Worm (Caenorhabditis elegans): ENCODE data around the gene ZK686.5.

- no peak for TF ChIP-seq ztf-11 (tag; optimal IDR thresholded peaks at IDR 0.05)
- TF ChIP-seq R02D3.7 (tag; optimal IDR thresholded peaks at IDR 0.05): no peak
- TF ChIP-seq snpc-4 (tag; optimal IDR thresholded peaks at IDR 0.05): no peak
- peak; percentile 37 for TF ChIP-seq nfya-1 (tag; optimal IDR thresholded peaks at IDR 0.05; ENCODE audit: insufficient read depth)
- no peak for TF ChIP-seq pqm-1 (tag; optimal IDR thresholded peaks at IDR 0.05)
- TF ChIP-seq unc-62 (GFP tag; optimal IDR thresholded peaks at IDR 0.05): no peak
- no peak for TF ChIP-seq nhr-12 (tag; optimal IDR thresholded peaks at IDR 0.05)
- no peak for TF ChIP-seq fos-1 (tag; optimal IDR thresholded peaks at IDR 0.05)
These were observed 44.3 kb downstream of the ZK686.5 start for ce11 chrIII:7722999-7723398.

All from whole organism, L3 larva.